Fruit fly (Drosophila melanogaster) whole organism, pupa: ENCODE results near the gene Sfp93F.

Experiments
- CG10348 ChIP-seq: fragments of 200-800 bp; sonication (Bioruptor generic); IDR thresholded peaks from 2 replicates; pipeline ENCODE4 v1.3.6; 2022; ENCODE audit warnings: missing biosample characterization, missing genetic modification characterization
- CG12605 ChIP-seq: fragments of 200-800 bp; sonication (Bioruptor generic); IDR thresholded peaks from 2 replicates; pipeline ENCODE4 v1.3.6; 2022; ENCODE audit warnings: missing biosample characterization, missing genetic modification characterization
- CG13204 ChIP-seq: fragments of 200-800 bp; sonication (Bioruptor generic); optimal IDR thresholded peaks from 2 replicates; lab custom pipeline; 2018; ENCODE audit warnings: missing biosample characterization, mild to moderate bottlenecking, missing genetic modification characterization, moderate library complexity
- CG14655 ChIP-seq: fragments of 200-800 bp; sonication (Bioruptor generic); optimal IDR thresholded peaks from 3 replicates; lab custom pipeline; 2017; ENCODE audit warnings: mild to moderate bottlenecking, missing biosample characterization, missing genetic modification reagents, missing genetic modification characterization
- CG15710 ChIP-seq: fragments of 200-800 bp; sonication (Bioruptor generic); optimal IDR thresholded peaks from 2 replicates; lab custom pipeline; 2018; ENCODE audit warnings: missing biosample characterization, mild to moderate bottlenecking, missing genetic modification characterization, moderate library complexity
- CG17806 ChIP-seq: fragments of 200-800 bp; sonication (Bioruptor generic); optimal IDR thresholded peaks from 2 replicates; lab custom pipeline; 2018; ENCODE audit warnings: missing biosample characterization, mild to moderate bottlenecking, missing genetic modification characterization, moderate library complexity
- CG32121 ChIP-seq: fragments of 200-800 bp; sonication (Bioruptor generic); IDR thresholded peaks from 2 replicates; pipeline ENCODE4 v1.3.6; 2022; ENCODE audit warnings: missing biosample characterization, missing genetic modification characterization
- CG34367 ChIP-seq: fragments of 200-800 bp; sonication (Bioruptor generic); optimal IDR thresholded peaks from 2 replicates; lab custom pipeline; 2018; ENCODE audit warnings: missing biosample characterization, mild to moderate bottlenecking, missing genetic modification characterization
- CG4496 ChIP-seq: fragments of 200-800 bp; sonication (Bioruptor generic); IDR thresholded peaks from 3 replicates; pipeline ENCODE4 v1.3.6; 2022; ENCODE audit warnings: missing biosample characterization, missing genetic modification characterization
- CG8159 ChIP-seq: fragments of 200-800 bp; sonication (Bioruptor generic); optimal IDR thresholded peaks from 3 replicates; lab custom pipeline; 2018; ENCODE audit warnings: missing biosample characterization, mild to moderate bottlenecking, missing genetic modification characterization, moderate library complexity
- CG8301 ChIP-seq: fragments of 200-800 bp; sonication (Bioruptor generic); optimal IDR thresholded peaks from 2 replicates; lab custom pipeline; 2018; ENCODE audit warnings: missing biosample characterization, mild to moderate bottlenecking, missing genetic modification characterization
- CG9948 ChIP-seq: fragments of 200-800 bp; sonication (Bioruptor generic); optimal IDR thresholded peaks from 2 replicates; lab custom pipeline; 2018; ENCODE audit warnings: missing biosample characterization, mild to moderate bottlenecking, missing genetic modification characterization, moderate library complexity
- D1 ChIP-seq: fragments of 200-800 bp; sonication (Bioruptor generic); optimal IDR thresholded peaks from 2 replicates; lab custom pipeline; 2018; ENCODE audit warnings: missing biosample characterization, mild to moderate bottlenecking, missing genetic modification characterization, moderate library complexity
- EcR ChIP-seq: fragments of 200-800 bp; sonication (Bioruptor generic); optimal IDR thresholded peaks from 3 replicates; lab custom pipeline; 2019; ENCODE audit warnings: missing biosample characterization, missing genetic modification characterization, mild to moderate bottlenecking, moderate library complexity, missing genetic modification reagents
- Ets98B ChIP-seq: fragments of 200-800 bp; sonication (Bioruptor generic); IDR thresholded peaks from 2 replicates; pipeline ENCODE4 v1.3.6; 2022; ENCODE audit warnings: missing biosample characterization, missing genetic modification characterization
- Pif1A ChIP-seq: fragments of 200-800 bp; sonication (Bioruptor generic); optimal IDR thresholded peaks from 3 replicates; lab custom pipeline; 2016; ENCODE audit warnings: missing biosample characterization, missing genetic modification characterization
- Pif1B ChIP-seq: fragments of 200-800 bp; sonication (Bioruptor generic); optimal IDR thresholded peaks from 3 replicates; lab custom pipeline; 2016; ENCODE audit warnings: missing biosample characterization, missing genetic modification characterization
- Snoo ChIP-seq: fragments of 200-800 bp; sonication (Bioruptor generic); optimal IDR thresholded peaks from 3 replicates; lab custom pipeline; 2017; ENCODE audit warnings: missing biosample characterization, mild to moderate bottlenecking, missing genetic modification characterization, inconsistent platforms
- fd96Ca ChIP-seq: fragments of 200-800 bp; sonication (Bioruptor generic); IDR thresholded peaks from 3 replicates; pipeline ENCODE4 v1.3.6; 2022; ENCODE audit warnings: missing biosample characterization, missing genetic modification characterization
- gl ChIP-seq: fragments of 200-800 bp; sonication (Bioruptor generic); optimal IDR thresholded peaks from 2 replicates; lab custom pipeline; 2018; ENCODE audit warnings: missing biosample characterization, mild to moderate bottlenecking, missing genetic modification characterization
- rn ChIP-seq: fragments of 200-800 bp; sonication (Bioruptor generic); IDR thresholded peaks from 2 replicates; pipeline ENCODE4 v1.3.6; 2022; ENCODE audit warnings: missing biosample characterization, missing genetic modification characterization

Gene Sfp93F

DNA sequence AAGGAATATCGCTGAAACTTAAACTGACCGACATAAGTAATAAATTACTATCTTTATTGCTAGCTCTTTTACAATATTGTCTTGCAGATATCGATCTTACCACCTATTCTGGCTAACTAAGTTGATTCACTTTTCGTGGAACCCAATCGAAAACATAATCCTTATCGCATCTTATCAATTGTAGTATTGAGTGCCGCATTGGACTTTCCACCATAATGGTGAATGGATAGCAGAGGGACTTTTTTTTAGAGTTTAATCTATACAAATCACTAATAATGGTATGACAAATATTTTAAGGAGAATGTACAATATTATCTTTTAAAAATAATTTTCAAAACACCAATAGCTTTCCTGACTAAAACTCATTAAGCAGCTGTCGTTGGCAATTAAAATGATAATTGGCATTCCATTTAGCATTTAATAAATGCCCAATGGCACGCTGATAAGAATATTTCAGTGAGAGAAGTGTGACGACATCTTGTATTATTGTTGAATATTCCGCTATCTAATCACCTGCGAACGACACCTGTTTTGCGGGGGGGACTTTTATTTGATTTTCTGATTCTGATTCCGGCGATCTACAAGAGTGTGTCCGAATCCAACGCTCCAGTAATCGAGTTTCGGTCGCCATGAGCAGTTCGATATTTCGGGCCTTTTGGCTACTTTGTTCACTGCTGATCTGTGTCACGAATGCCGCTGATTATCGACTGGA, 22.2 kb upstream of the Sfp93F start, which contains the start of gene CG42335:
CG42335 (plus strand) TSS at position 620 of the 712 bp plus-strand sequence.
- TF ChIP-seq gl (tag; lab: Kevin White, UChicago): no peak
- no peak for TF ChIP-seq CG13204 (GFP tag; lab: Kevin White, UChicago)
- TF ChIP-seq EcR (GFP tag; lab: Kevin White, UChicago): no peak
- TF ChIP-seq CG12605 (GFP tag; lab: Robert Waterston, UW): no peak
- no peak for TF ChIP-seq D1 (tag; lab: Kevin White, UChicago)
- TF ChIP-seq Snoo (tag; lab: Kevin White, UChicago): no peak
- no peak for TF ChIP-seq Pif1B (GFP tag; lab: Kevin White, UChicago)
- TF ChIP-seq CG34367 (tag; lab: Kevin White, UChicago): no peak
- no peak for TF ChIP-seq fd96Ca (GFP tag; lab: Robert Waterston, UW)
- TF ChIP-seq CG4496 (GFP tag; lab: Robert Waterston, UW): no peak

- TF ChIP-seq CG13204 (GFP tag; lab: Kevin White, UChicago) (no peak), CG32121 (no peak), CG17806 (tag; lab: Kevin White, UChicago) (no peak), Pif1A (GFP tag; lab: Kevin White, UChicago) (no peak), CG34367 (tag; lab: Kevin White, UChicago) (no peak), rn (GFP tag; lab: Robert Waterston, UW) (no peak), Snoo (tag; lab: Kevin White, UChicago) (no peak), CG12605 (GFP tag; lab: Robert Waterston, UW) (no peak), CG15710 (tag; lab: Kevin White, UChicago) (no peak), CG4496 (GFP tag; lab: Robert Waterston, UW) (no peak), gl (tag; lab: Kevin White, UChicago) (no peak), Pif1B (GFP tag; lab: Kevin White, UChicago) (no peak), CG8159 (no peak), fd96Ca (GFP tag; lab: Robert Waterston, UW) (no peak), CG10348 (GFP tag; lab: Robert Waterston, UW) (no peak), CG8301 (tag; lab: Kevin White, UChicago) (no peak), D1 (tag; lab: Kevin White, UChicago) (no peak), CG14655 (GFP tag; lab: Kevin White, UChicago) (no peak), CG9948 (no peak), EcR (GFP tag; lab: Kevin White, UChicago) (no peak)
Measured at dm6 chr3R:21757550-21757949, 21.5 kb upstream of the Sfp93F start.

dm6 chr3R:21753974-21754373, 17.9 kb upstream of the Sfp93F start, which contains the start of gene CG31198:
Gene CG31198, plus strand, starts transcription at chr3R:21754324.
- TF ChIP-seq D1 (tag; lab: Kevin White, UChicago) (no peak), gl (tag; lab: Kevin White, UChicago) (no peak), CG17806 (tag; lab: Kevin White, UChicago) (no peak), CG8159 (no peak), CG32121 (no peak), CG10348 (GFP tag; lab: Robert Waterston, UW) (no peak), Snoo (tag; lab: Kevin White, UChicago) (no peak), Ets98B (GFP tag; lab: Robert Waterston, UW) (no peak), Pif1A (GFP tag; lab: Kevin White, UChicago) (no peak), CG12605 (GFP tag; lab: Robert Waterston, UW) (no peak), CG8301 (tag; lab: Kevin White, UChicago) (no peak), CG34367 (tag; lab: Kevin White, UChicago) (no peak), CG13204 (GFP tag; lab: Kevin White, UChicago) (no peak), Pif1B (GFP tag; lab: Kevin White, UChicago) (no peak), rn (GFP tag; lab: Robert Waterston, UW) (no peak), CG4496 (GFP tag; lab: Robert Waterston, UW) (no peak), fd96Ca (GFP tag; lab: Robert Waterston, UW) (no peak)

DNA sequence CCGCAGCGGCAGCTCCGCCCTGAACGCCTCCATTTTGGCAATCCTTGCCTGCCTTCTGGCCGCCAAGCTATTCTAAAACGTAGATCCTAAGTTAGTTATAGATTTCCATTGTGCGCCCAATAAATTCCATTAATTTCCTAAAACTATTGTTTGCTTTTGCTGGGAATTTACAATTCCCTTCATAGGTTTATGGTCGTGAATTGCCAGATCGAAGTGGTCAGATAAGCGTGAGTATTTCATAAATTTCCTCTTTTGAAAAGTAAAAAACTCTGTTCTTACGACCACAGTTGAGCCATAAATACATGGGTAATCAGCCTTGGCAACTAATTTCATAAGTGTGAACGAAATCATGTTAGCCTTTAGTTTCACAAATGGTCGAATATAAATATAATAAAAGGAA, 17.0 kb upstream of the Sfp93F start:
- TF ChIP-seq Ets98B (GFP tag; lab: Robert Waterston, UW): no peak
- TF ChIP-seq fd96Ca (GFP tag; lab: Robert Waterston, UW): no peak
- TF ChIP-seq EcR (GFP tag; lab: Kevin White, UChicago): no peak
- TF ChIP-seq CG14655 (GFP tag; lab: Kevin White, UChicago): no peak

dm6 chr3R:21748954-21749920, 13.1 kb upstream of the Sfp93F start, which contains the start of gene CG31233:
Gene CG31233, plus strand, starts transcription at chr3R:21749853.
- TF ChIP-seq CG13204 (GFP tag; lab: Kevin White, UChicago): no peak
